Worm (Caenorhabditis elegans): ENCODE results near the gene R02F2.10.
A peak's percentile ranks its signal among the peaks of the same experiment; 100 is the strongest.

R02F2.10 gene

DNA sequence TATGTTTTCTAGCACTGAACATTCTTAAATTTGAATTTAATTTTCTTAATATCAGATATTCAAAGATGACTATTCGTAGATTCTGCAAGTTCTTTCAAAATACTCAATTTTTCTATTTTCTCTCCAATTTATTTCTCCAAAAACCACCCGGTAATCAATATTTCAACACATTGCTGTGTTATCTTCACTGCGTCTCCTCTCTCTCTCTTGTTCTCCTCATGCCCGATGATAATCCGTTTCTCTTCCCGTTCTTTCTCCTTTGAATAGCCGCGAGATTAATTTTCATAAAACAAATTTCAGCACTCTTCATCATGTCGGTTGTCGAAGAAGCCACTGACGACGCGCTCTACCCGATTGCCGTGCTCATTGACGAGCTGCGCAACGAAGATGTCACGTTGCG, 27.7 kb upstream of the R02F2.10 start, which contains the start of gene paa-1:
Gene paa-1, plus strand, starts transcription at position 301 of the 400 bp plus-strand sequence.
- TF ChIP-seq R02D3.7 (tag; optimal IDR thresholded peaks at IDR 0.05) (no peak), zag-1 (tag; optimal IDR thresholded peaks at IDR 0.05) (no peak), ceh-16 (tag; optimal IDR thresholded peaks at IDR 0.05) (no peak), mab-5 (tag; optimal IDR thresholded peaks at IDR 0.05) (no peak), F13H6.1 (tag; optimal IDR thresholded peaks at IDR 0.05) (no peak), unc-62 (GFP tag; optimal IDR thresholded peaks at IDR 0.05) (no peak)

DNA sequence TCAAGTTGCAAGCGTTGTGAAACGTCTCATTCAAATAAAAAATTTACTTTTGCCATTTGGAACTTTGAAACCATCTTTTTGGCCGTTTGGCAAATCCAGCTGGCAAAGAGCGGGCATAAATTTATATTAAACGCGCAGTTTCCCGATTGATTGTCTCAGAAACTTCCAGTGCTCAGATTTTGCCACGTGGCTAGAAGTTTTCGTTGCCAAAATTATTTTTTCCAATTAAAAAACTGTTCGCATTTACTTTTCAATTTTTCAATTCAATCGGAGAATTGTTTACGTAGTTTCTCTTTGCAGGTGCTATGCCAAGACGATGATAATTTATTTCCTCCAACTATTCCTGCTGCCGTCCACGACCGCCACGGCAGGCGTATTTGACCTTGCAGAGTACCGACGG, 24.8 kb upstream of the R02F2.10 start, which contains the start of gene F48E8.4:
Gene F48E8.4, plus strand, starts transcription at position 301 of the 400 bp plus-strand sequence.
- TF ChIP-seq nhr-25 (tag; optimal IDR thresholded peaks at IDR 0.05) (peak; percentile 54), ama-1 (optimal IDR thresholded peaks at IDR 0.05) (no peak)

DNA sequence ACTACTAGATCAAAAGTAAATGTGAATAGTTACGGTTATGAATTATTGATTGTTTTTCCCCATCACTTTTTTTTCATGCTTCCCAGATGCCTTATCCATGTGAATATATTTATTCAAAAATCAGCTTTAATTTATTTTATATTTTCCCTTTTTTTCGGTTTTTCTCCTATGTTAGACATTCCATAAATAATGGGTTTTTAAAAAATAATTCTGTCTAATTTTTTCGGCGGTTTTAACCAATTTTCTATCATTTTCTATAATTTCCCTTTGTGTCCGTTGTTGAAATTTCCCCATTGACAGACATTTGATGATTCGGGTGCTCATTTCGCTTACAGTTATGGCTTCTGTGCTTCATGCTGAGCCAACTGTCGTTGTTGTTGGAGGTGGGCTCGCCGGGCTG, 17.0 kb upstream of the R02F2.10 start, which contains the start of gene F48E8.3:
Gene F48E8.3, plus strand, starts transcription at position 301 of the 400 bp plus-strand sequence.
- TF ChIP-seq nhr-23 (tag; optimal IDR thresholded peaks at IDR 0.05), result no peak
- no peak for TF ChIP-seq fos-1 (tag; optimal IDR thresholded peaks at IDR 0.05)
- no peak for TF ChIP-seq ceh-82 (tag; optimal IDR thresholded peaks at IDR 0.05)
- TF ChIP-seq ztf-4 (tag; optimal IDR thresholded peaks at IDR 0.05), result no peak
- no peak for TF ChIP-seq ztf-11 (tag; optimal IDR thresholded peaks at IDR 0.05)
- TF ChIP-seq sma-3 (GFP tag; optimal IDR thresholded peaks at IDR 0.05), result no peak
- no peak for TF ChIP-seq sma-9 (GFP tag; optimal IDR thresholded peaks at IDR 0.05)
- no peak for TF ChIP-seq sma-9 (tag; optimal IDR thresholded peaks at IDR 0.05)
- no peak for TF ChIP-seq zag-1 (tag; optimal IDR thresholded peaks at IDR 0.05)
- TF ChIP-seq gmeb-1 (tag; optimal IDR thresholded peaks at IDR 0.05), result no peak

ce11 chrIII:5464077-5464476, 14.0 kb upstream of the R02F2.10 start, which contains the start of gene F48E8.2:
TSS of gene F48E8.2 (plus strand) at chrIII:5464377.
- TF ChIP-seq zag-1 (tag; optimal IDR thresholded peaks at IDR 0.05), result no peak

ce11 chrIII:5464850-5465249, 13.3 kb upstream of the R02F2.10 start:
- TF ChIP-seq mbf-1 (tag; optimal IDR thresholded peaks at IDR 0.05) (no peak), C34F6.9 (tag; optimal IDR thresholded peaks at IDR 0.05) (no peak), nhr-237 (tag; optimal IDR thresholded peaks at IDR 0.05) (no peak), Y55F3AM.14 (GFP tag; optimal IDR thresholded peaks at IDR 0.05) (no peak), unc-39 (tag; optimal IDR thresholded peaks at IDR 0.05) (no peak), egl-27 (tag; optimal IDR thresholded peaks at IDR 0.05) (no peak), nhr-23 (tag; optimal IDR thresholded peaks at IDR 0.05) (no peak), mab-5 (tag; optimal IDR thresholded peaks at IDR 0.05) (no peak), unc-62 (GFP tag; optimal IDR thresholded peaks at IDR 0.05) (no peak), nhr-129 (tag; optimal IDR thresholded peaks at IDR 0.05) (no peak), lsy-2 (tag; optimal IDR thresholded peaks at IDR 0.05) (no peak), ztf-1 (GFP tag; conservative IDR thresholded peaks at IDR 0.05) (no peak), ceh-16 (tag; optimal IDR thresholded peaks at IDR 0.05) (no peak), unc-55 (GFP tag; optimal IDR thresholded peaks at IDR 0.05) (no peak), mdl-1 (tag; optimal IDR thresholded peaks at IDR 0.05) (no peak), lin-11 (tag; optimal IDR thresholded peaks at IDR 0.05) (no peak), sma-9 (GFP tag; optimal IDR thresholded peaks at IDR 0.05) (peak; percentile 65), sma-9 (tag; optimal IDR thresholded peaks at IDR 0.05) (no peak), sma-3 (GFP tag; optimal IDR thresholded peaks at IDR 0.05) (peak; percentile 46), zag-1 (tag; optimal IDR thresholded peaks at IDR 0.05) (no peak), R02D3.7 (tag; optimal IDR thresholded peaks at IDR 0.05) (no peak), ama-1 (optimal IDR thresholded peaks at IDR 0.05) (no peak), snpc-4 (tag; optimal IDR thresholded peaks at IDR 0.05) (no peak), fos-1 (tag; optimal IDR thresholded peaks at IDR 0.05) (peak; percentile 29), nhr-21 (tag; optimal IDR thresholded peaks at IDR 0.05) (peak; percentile 57), gmeb-1 (tag; optimal IDR thresholded peaks at IDR 0.05) (no peak), nhr-11 (tag; optimal IDR thresholded peaks at IDR 0.05) (no peak), blmp-1 (tag; optimal IDR thresholded peaks at IDR 0.05; ENCODE audit: insufficient read depth) (no peak), crh-2 (tag; optimal IDR thresholded peaks at IDR 0.05) (no peak)

All from whole organism, L2 larva.